Worm (Caenorhabditis elegans): ENCODE results near the gene bmk-1.

DNA sequence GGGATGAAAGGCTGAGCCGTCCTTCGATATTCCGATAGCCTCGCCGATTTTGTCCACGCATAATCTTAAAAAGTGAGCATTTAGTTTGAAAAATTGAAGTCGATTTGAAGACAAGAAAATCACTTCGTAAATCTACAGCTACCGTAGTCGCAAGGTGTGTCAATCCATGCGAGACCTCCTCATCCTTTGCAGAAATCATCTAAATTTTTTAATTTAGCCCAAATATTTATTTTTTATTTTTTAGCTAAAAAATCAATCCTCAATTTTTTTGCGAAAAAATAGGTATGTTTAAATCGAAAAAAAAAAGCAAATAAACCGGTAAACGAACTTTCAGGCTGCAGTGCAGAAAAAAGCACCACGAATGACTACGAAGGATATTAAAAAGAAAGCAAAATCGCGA, 39.0 kb downstream of the bmk-1 start, which contains the start of the genes nxf-2 and set-31:
- no peak for TF ChIP-seq rbr-2 (tag; optimal IDR thresholded peaks at IDR 0.05)
- peak; percentile 39 for TF ChIP-seq R02D3.7 (tag; optimal IDR thresholded peaks at IDR 0.05)
- no peak for TF ChIP-seq snpc-4 (tag; optimal IDR thresholded peaks at IDR 0.05)
- TF ChIP-seq aly-2 (tag; optimal IDR thresholded peaks at IDR 0.05) = no peak
- TF ChIP-seq ceh-20 (GFP tag; IDR thresholded peaks at IDR 0.05) = no peak
- no peak for TF ChIP-seq nhr-11 (tag; optimal IDR thresholded peaks at IDR 0.05)
- no peak for TF ChIP-seq ceh-82 (tag; optimal IDR thresholded peaks at IDR 0.05)
- no peak for TF ChIP-seq nhr-10 (tag; optimal IDR thresholded peaks at IDR 0.05)
- no peak for TF ChIP-seq unc-39 (tag; optimal IDR thresholded peaks at IDR 0.05)
- TF ChIP-seq fos-1 (tag; optimal IDR thresholded peaks at IDR 0.05) = no peak
- TF ChIP-seq lin-13 (GFP tag; optimal IDR thresholded peaks at IDR 0.05) = no peak
- no peak for TF ChIP-seq snpc-1.2 (GFP tag; IDR thresholded peaks at IDR 0.05)
- no peak for TF ChIP-seq mdl-1 (tag; optimal IDR thresholded peaks at IDR 0.05)
- no peak for TF ChIP-seq F49E8.2 (tag; optimal IDR thresholded peaks at IDR 0.05; ENCODE audit: borderline replicate concordance)

Measured in whole organism, L4 larva.